Fruit fly (Drosophila melanogaster): ENCODE results near the gene Rpp30.

Rpp30 gene

dm6 chr2L:286421-286820 lies 34.2 kb upstream of the Rpp30 start:
- TF ChIP-seq CG11617 (GFP tag; optimal IDR thresholded peaks at IDR 0.05) = peak; percentile 76
- TF ChIP-seq Crg-1 (GFP tag; optimal IDR thresholded peaks at IDR 0.05) = peak; percentile 51
- no peak for TF ChIP-seq kay (GFP tag; ENCODE audit: borderline replicate concordance)
- no peak for TF ChIP-seq cnc (optimal IDR thresholded peaks at IDR 0.05)
- TF ChIP-seq CG33017 (tag; optimal IDR thresholded peaks at IDR 0.05) = peak; percentile 88
- peak; percentile 83 for TF ChIP-seq Mnt (GFP tag; optimal IDR thresholded peaks at IDR 0.05)
- peak; percentile 76 for TF ChIP-seq CG7045 (GFP tag; optimal IDR thresholded peaks at IDR 0.05)
- peak; percentile 52 for TF ChIP-seq CG1620 (GFP tag; optimal IDR thresholded peaks at IDR 0.05)
- peak; percentile 98 for TF ChIP-seq cic (GFP tag; optimal IDR thresholded peaks at IDR 0.05)
- TF ChIP-seq CG12768 (GFP tag; optimal IDR thresholded peaks at IDR 0.05) = peak; percentile 90
- peak; percentile 64 for TF ChIP-seq pad (GFP tag; optimal IDR thresholded peaks at IDR 0.05)
- TF ChIP-seq tj (GFP tag; optimal IDR thresholded peaks at IDR 0.05) = peak; percentile 47
- no peak for TF ChIP-seq CG5204 (GFP tag; optimal IDR thresholded peaks at IDR 0.05)
- no peak for TF ChIP-seq Hr96 (GFP tag; optimal IDR thresholded peaks at IDR 0.05)
- TF ChIP-seq toe (GFP tag; optimal IDR thresholded peaks at IDR 0.05) = no peak
- TF ChIP-seq ovo (GFP tag; optimal IDR thresholded peaks at IDR 0.05) = peak; percentile 40
- TF ChIP-seq CG7101 (tag; optimal IDR thresholded peaks at IDR 0.05) = peak; percentile 85
- TF ChIP-seq Clk (GFP tag; optimal IDR thresholded peaks at IDR 0.05) = peak; percentile 65
- TF ChIP-seq CG14711 (tag; optimal IDR thresholded peaks at IDR 0.05) = peak; percentile 60
- no peak for TF ChIP-seq bab1 (GFP tag; optimal IDR thresholded peaks at IDR 0.05)

dm6 chr2L:285596-286023 lies 33.4 kb upstream of the Rpp30 start:
- TF ChIP-seq pad (GFP tag; optimal IDR thresholded peaks at IDR 0.05) (peak; percentile 49), bab1 (GFP tag; optimal IDR thresholded peaks at IDR 0.05) (peak; percentile 39), Clk (GFP tag; optimal IDR thresholded peaks at IDR 0.05) (no peak), cnc (optimal IDR thresholded peaks at IDR 0.05) (no peak), CG14711 (tag; optimal IDR thresholded peaks at IDR 0.05) (peak; percentile 90), CG5204 (GFP tag; optimal IDR thresholded peaks at IDR 0.05) (no peak), tj (GFP tag; optimal IDR thresholded peaks at IDR 0.05) (no peak), CG12768 (GFP tag; optimal IDR thresholded peaks at IDR 0.05) (peak; percentile 51), Mnt (GFP tag; optimal IDR thresholded peaks at IDR 0.05) (no peak), kay (GFP tag; ENCODE audit: borderline replicate concordance) (no peak), CG33017 (tag; optimal IDR thresholded peaks at IDR 0.05) (peak; percentile 62), CG11617 (GFP tag; optimal IDR thresholded peaks at IDR 0.05) (no peak), Crg-1 (GFP tag; optimal IDR thresholded peaks at IDR 0.05) (no peak), toe (GFP tag; optimal IDR thresholded peaks at IDR 0.05) (no peak), CG1620 (GFP tag; optimal IDR thresholded peaks at IDR 0.05) (no peak), CG7101 (tag; optimal IDR thresholded peaks at IDR 0.05) (peak; percentile 57), CG7045 (GFP tag; optimal IDR thresholded peaks at IDR 0.05) (peak; percentile 23), cic (GFP tag; optimal IDR thresholded peaks at IDR 0.05) (no peak), Hr96 (GFP tag; optimal IDR thresholded peaks at IDR 0.05) (no peak), ovo (GFP tag; optimal IDR thresholded peaks at IDR 0.05) (no peak)

- TF ChIP-seq CG5204 (GFP tag; optimal IDR thresholded peaks at IDR 0.05) (no peak), Mnt (GFP tag; optimal IDR thresholded peaks at IDR 0.05) (peak; percentile 27), CG1620 (GFP tag; optimal IDR thresholded peaks at IDR 0.05) (no peak), ovo (GFP tag; optimal IDR thresholded peaks at IDR 0.05) (peak; percentile 46), tj (GFP tag; optimal IDR thresholded peaks at IDR 0.05) (peak; percentile 36), Hr96 (GFP tag; optimal IDR thresholded peaks at IDR 0.05) (no peak), CG11617 (GFP tag; optimal IDR thresholded peaks at IDR 0.05) (peak; percentile 60), Crg-1 (GFP tag; optimal IDR thresholded peaks at IDR 0.05) (peak; percentile 50), CG12768 (GFP tag; optimal IDR thresholded peaks at IDR 0.05) (peak; percentile 78), toe (GFP tag; optimal IDR thresholded peaks at IDR 0.05) (no peak), cnc (optimal IDR thresholded peaks at IDR 0.05) (no peak), cic (GFP tag; optimal IDR thresholded peaks at IDR 0.05) (peak; percentile 25), CG7045 (GFP tag; optimal IDR thresholded peaks at IDR 0.05) (no peak), Clk (GFP tag; optimal IDR thresholded peaks at IDR 0.05) (no peak), CG7101 (tag; optimal IDR thresholded peaks at IDR 0.05) (peak; percentile 36), CG33017 (tag; optimal IDR thresholded peaks at IDR 0.05) (peak; percentile 9), bab1 (GFP tag; optimal IDR thresholded peaks at IDR 0.05) (peak; percentile 88), pad (GFP tag; optimal IDR thresholded peaks at IDR 0.05) (peak; percentile 19)
These were observed 30.9 kb upstream of the Rpp30 start, which contains the start of gene CG11601 for dm6 chr2L:283071-283482. CG11601 (minus strand) TSS chr2L:283269.

dm6 chr2L:278134-278533 lies 26.0 kb upstream of the Rpp30 start, which contains the start of gene CG17078:
CG17078 (minus strand) TSS chr2L:278234.
- TF ChIP-seq tj (GFP tag; optimal IDR thresholded peaks at IDR 0.05) (no peak), CG1620 (GFP tag; optimal IDR thresholded peaks at IDR 0.05) (no peak), Clk (GFP tag; optimal IDR thresholded peaks at IDR 0.05) (no peak), pad (GFP tag; optimal IDR thresholded peaks at IDR 0.05) (no peak), ovo (GFP tag; optimal IDR thresholded peaks at IDR 0.05) (no peak), cnc (optimal IDR thresholded peaks at IDR 0.05) (no peak), bab1 (GFP tag; optimal IDR thresholded peaks at IDR 0.05) (no peak), CG12768 (GFP tag; optimal IDR thresholded peaks at IDR 0.05) (no peak), CG7045 (GFP tag; optimal IDR thresholded peaks at IDR 0.05) (no peak), kay (GFP tag; ENCODE audit: borderline replicate concordance) (no peak), cic (GFP tag; optimal IDR thresholded peaks at IDR 0.05) (no peak), toe (GFP tag; optimal IDR thresholded peaks at IDR 0.05) (no peak), Mnt (GFP tag; optimal IDR thresholded peaks at IDR 0.05) (no peak), CG5204 (GFP tag; optimal IDR thresholded peaks at IDR 0.05) (no peak), CG14711 (tag; optimal IDR thresholded peaks at IDR 0.05) (no peak), CG11617 (GFP tag; optimal IDR thresholded peaks at IDR 0.05) (no peak), CG33017 (tag; optimal IDR thresholded peaks at IDR 0.05) (no peak)

dm6 chr2L:277122-277671 lies 25.0 kb upstream of the Rpp30 start, which contains the start of gene smo:
smo (plus strand) TSS chr2L:277582.
- TF ChIP-seq CG11617 (GFP tag; optimal IDR thresholded peaks at IDR 0.05) = no peak
- TF ChIP-seq CG7101 (tag; optimal IDR thresholded peaks at IDR 0.05) = no peak
- TF ChIP-seq tj (GFP tag; optimal IDR thresholded peaks at IDR 0.05) = peak; percentile 21
- no peak for TF ChIP-seq Hr96 (GFP tag; optimal IDR thresholded peaks at IDR 0.05)
- TF ChIP-seq cnc (optimal IDR thresholded peaks at IDR 0.05) = no peak
- no peak for TF ChIP-seq CG12768 (GFP tag; optimal IDR thresholded peaks at IDR 0.05)
- TF ChIP-seq CG5204 (GFP tag; optimal IDR thresholded peaks at IDR 0.05) = no peak
- peak; percentile 75 for TF ChIP-seq Mnt (GFP tag; optimal IDR thresholded peaks at IDR 0.05)
- no peak for TF ChIP-seq kay (GFP tag; ENCODE audit: borderline replicate concordance)
- no peak for TF ChIP-seq Clk (GFP tag; optimal IDR thresholded peaks at IDR 0.05)
- no peak for TF ChIP-seq cic (GFP tag; optimal IDR thresholded peaks at IDR 0.05)
- TF ChIP-seq Crg-1 (GFP tag; optimal IDR thresholded peaks at IDR 0.05) = peak; percentile 1
- peak; percentile 17 for TF ChIP-seq CG14711 (tag; optimal IDR thresholded peaks at IDR 0.05)
- no peak for TF ChIP-seq toe (GFP tag; optimal IDR thresholded peaks at IDR 0.05)
- TF ChIP-seq CG1620 (GFP tag; optimal IDR thresholded peaks at IDR 0.05) = peak; percentile 25
- no peak for TF ChIP-seq CG33017 (tag; optimal IDR thresholded peaks at IDR 0.05)
- TF ChIP-seq bab1 (GFP tag; optimal IDR thresholded peaks at IDR 0.05) = peak; percentile 33
- TF ChIP-seq CG7045 (GFP tag; optimal IDR thresholded peaks at IDR 0.05) = no peak
